Fruit fly (Drosophila melanogaster): ENCODE measurements around the gene CG42507.

CG42507 gene

DNA sequence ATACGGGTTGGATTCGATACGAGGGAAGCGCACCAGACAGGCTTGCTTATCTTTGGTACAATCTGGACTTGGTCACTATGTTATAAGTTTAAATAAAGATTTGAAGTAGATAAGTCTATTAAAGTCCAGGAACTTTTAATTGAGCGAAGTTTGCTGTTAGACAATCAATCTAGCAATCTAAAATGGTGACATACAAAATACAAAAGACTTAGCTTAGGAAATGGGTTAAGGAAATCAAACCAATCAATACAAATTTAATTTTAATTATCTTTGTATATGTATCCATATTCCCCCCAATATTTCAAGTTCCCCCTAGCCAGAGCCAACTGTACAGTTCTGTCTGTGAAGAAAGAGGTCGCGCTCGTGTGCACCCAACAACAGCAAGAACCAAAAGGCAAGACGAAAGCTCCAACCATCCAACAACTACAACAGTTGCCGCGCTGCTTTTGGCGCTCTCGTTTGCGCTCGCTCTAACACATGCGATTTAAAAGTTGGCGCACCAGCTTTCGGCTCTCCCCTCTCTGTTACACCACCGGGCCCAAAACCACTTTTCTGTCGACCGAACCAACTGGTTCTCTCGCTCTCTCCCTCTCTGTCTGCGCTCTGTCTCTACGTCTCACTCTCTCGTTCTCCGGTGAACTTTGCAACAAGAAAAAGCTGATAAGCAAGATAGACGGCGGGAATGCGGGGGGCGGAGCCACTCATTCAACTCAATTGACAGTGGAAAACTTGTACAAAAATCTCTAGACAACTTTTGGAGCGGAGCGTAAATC, 1.6 kb downstream of the CG42507 start:
- TF ChIP-seq CG8478 (optimal IDR thresholded peaks at IDR 0.05) (no peak), CTCF (optimal IDR thresholded peaks at IDR 0.05) (no peak)

DNA sequence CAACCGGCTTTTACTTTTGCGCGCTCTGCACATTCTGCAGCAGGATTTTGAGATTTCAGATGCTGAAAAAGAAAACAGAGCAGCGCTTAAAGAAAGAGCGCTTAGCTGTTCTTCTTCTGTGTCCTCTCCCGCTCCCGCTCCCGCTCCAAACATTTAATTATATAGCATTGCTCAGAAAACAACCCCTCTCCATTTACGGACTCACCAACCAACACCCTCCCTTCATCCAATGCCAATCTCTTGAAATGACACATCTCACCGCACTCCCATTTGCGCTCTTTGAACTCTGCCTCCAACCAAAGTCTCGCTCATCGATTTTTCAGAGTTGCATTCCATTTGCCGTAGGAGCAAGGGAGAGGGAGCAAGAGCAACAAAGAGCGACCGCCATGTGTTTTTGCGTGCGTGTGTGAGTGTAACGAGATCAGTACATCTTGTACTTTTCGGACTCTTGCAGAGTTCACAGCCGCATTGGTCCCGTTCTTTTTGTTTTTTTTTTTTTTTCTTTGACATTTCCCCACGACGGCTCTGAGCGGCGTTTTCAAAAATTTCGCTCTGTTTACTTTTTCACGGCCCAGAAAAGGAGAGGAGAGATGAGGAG, 2.6 kb downstream of the CG42507 start:
- no peak for TF ChIP-seq CG8478 (optimal IDR thresholded peaks at IDR 0.05)
- no peak for TF ChIP-seq CTCF (optimal IDR thresholded peaks at IDR 0.05)

DNA sequence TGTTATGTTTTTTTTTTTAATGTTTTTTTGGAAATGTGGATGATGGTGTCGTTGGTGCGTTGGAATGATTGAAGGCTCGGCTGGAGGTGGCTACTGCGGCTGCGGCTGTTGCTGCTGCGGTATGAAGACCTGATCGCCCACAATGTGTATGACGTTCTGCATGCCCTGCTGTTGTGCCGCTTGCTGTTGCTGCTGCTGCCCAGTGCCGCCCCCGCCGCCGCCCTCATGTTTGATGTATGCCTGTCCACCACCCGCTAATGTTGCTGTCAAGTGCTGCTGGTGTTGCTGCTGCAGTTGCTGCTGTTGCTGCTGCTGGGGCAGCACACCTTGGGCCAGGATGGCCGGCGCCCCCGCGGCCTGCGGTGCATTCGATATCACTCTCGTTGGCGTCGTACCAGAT, 4.9 kb downstream of the CG42507 start:
- TF ChIP-seq CTCF (optimal IDR thresholded peaks at IDR 0.05) = no peak
- no peak for TF ChIP-seq CG8478 (optimal IDR thresholded peaks at IDR 0.05)

DNA sequence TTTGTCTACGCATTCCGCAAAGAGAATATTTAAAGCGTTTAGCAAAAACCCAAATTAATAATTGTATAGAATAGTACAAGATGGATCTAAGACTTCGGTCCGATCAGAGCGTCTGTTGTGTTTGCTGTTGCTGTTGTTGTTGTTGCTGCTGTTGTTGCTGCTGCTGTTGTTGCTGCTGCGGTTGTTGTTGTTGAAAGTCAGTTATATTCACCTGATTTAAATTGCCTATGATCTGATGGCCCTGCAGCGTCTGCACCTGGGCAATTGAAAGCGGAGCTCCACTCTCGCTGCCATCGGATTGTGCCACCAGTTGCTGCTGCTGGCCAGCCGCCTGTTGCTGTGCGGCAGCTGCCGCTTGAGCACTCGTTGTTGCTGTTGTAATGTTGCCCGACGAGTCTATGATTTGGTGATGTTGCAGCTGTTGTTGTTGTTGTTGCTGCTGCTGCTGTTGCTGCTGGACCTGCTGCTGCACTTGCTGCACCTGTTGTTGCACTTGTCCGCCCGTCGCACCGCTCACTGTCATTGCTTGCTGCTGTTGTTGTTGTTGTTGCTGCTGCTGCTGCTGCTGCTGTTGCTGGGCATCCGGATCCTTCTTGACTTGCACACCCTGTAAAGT, 6.6 kb downstream of the CG42507 start:
- TF ChIP-seq CG8478 (optimal IDR thresholded peaks at IDR 0.05) (no peak), CTCF (optimal IDR thresholded peaks at IDR 0.05) (no peak)

dm6 chr3L:14743106-14743692, 14.6 kb downstream of the CG42507 start:
- no peak for TF ChIP-seq CTCF (optimal IDR thresholded peaks at IDR 0.05)
- TF ChIP-seq CG8478 (optimal IDR thresholded peaks at IDR 0.05) = no peak

DNA sequence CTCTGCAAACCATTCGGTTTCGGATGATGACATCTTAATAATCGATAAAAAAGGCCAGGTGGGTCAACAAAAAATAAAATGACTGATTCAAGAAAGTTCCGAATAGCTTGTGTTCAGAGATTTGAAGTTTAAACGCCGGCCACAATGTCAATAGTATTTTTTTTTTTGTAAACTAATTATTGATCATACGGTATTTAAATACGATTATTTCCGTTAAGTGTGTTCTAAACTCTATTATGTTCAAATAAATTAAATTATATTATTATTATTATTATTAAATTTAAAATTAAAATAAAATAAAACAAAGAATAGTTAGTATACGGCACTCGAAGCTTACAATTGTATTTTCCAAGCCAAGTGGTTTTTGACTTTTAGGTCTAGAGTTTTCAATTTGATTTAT, 24.3 kb downstream of the CG42507 start, which contains the start of gene CG13471:
Gene CG13471 (minus strand): TSS at position 101 of the 400 bp plus-strand sequence.
- TF ChIP-seq CG8478 (optimal IDR thresholded peaks at IDR 0.05) = no peak
- no peak for TF ChIP-seq CTCF (optimal IDR thresholded peaks at IDR 0.05)

DNA sequence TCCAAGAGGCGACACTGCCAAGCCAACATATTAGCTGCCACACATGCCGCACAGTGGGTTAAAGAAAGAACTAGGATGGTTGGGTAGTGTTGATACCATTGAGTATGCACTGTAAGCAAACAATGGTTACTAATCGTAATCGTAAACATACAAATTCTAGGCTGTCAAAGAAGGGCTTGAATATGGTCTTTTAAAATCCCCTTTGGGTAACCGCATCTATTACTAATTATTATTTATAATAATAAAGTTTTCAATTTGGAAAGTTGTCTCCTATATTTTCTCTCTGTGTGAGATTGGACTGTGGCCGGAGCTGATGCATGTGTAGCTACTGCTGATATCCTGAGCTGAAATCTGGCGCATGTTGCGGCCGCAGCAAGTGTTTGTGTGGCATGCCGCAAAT, 26.0 kb downstream of the CG42507 start:
- no peak for TF ChIP-seq CTCF (optimal IDR thresholded peaks at IDR 0.05)

DNA sequence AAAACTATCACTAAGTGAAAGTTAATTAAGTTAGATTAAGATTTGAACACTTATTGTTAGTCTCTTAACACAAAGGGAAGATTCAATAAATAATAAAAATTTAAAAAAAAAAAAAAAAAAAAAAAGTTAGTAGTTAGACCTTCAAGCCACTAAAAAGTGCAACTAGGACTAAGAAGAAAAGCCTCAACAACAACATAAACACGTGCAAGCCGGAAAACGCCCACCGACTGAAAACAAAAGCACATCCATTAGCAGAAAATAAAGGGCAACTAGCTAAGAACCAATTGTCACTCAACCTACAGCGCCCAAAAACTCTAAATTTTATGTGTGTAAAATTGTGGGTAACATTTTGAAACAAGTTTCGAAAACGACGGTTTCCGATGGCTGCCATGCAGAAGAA, 29.3 kb downstream of the CG42507 start, which contains the start of gene CG13473:
Gene CG13473 (plus strand): TSS at position 301 of the 400 bp plus-strand sequence.
- no peak for TF ChIP-seq CTCF (optimal IDR thresholded peaks at IDR 0.05)
- no peak for TF ChIP-seq CG8478 (optimal IDR thresholded peaks at IDR 0.05)

- TF ChIP-seq CTCF (optimal IDR thresholded peaks at IDR 0.05) (no peak), CG8478 (optimal IDR thresholded peaks at IDR 0.05) (no peak)
Measured at dm6 chr3L:14712799-14713198, 45.0 kb downstream of the CG42507 start.

- no peak for TF ChIP-seq CTCF (optimal IDR thresholded peaks at IDR 0.05)
- TF ChIP-seq CG8478 (optimal IDR thresholded peaks at IDR 0.05) = no peak
Measured at dm6 chr3L:14708053-14708452, 49.7 kb downstream of the CG42507 start.

dm6 chr3L:14706461-14706880, 51.3 kb downstream of the CG42507 start:
- TF ChIP-seq CTCF (optimal IDR thresholded peaks at IDR 0.05) = no peak
- TF ChIP-seq CG8478 (optimal IDR thresholded peaks at IDR 0.05) = no peak

dm6 chr3L:14705164-14705563, 52.6 kb downstream of the CG42507 start, which contains the start of gene CG13476:
Gene CG13476 (plus strand): TSS chr3L:14705464.
- TF ChIP-seq CG8478 (optimal IDR thresholded peaks at IDR 0.05) (no peak), CTCF (optimal IDR thresholded peaks at IDR 0.05) (no peak)

- no peak for TF ChIP-seq CTCF (optimal IDR thresholded peaks at IDR 0.05)
- no peak for TF ChIP-seq CG8478 (optimal IDR thresholded peaks at IDR 0.05)
Measured at dm6 chr3L:14701578-14701977, 56.2 kb downstream of the CG42507 start, which contains the start of gene CG17177. Gene CG17177 (minus strand): TSS chr3L:14701678.

Measured in S2 (cell line).